Worm (Caenorhabditis elegans) whole organism, early embryonic: ENCODE data around the gene ZK643.5.

Experiments
- B0310.2 ChIP-seq: sonication (generic microtip); optimal IDR thresholded peaks from 2 replicates; lab custom pipeline; 2016; ENCODE audit warnings: mild to moderate bottlenecking, missing genetic modification characterization, missing compliant biosample characterization
- F13C5.2 ChIP-seq: sonication (generic microtip); optimal IDR thresholded peaks from 2 replicates; lab custom pipeline; 2017; ENCODE audit warnings: mild to moderate bottlenecking, missing genetic modification characterization, inconsistent platforms, missing compliant biosample characterization
- aly-1 ChIP-seq: sonication (generic microtip); optimal IDR thresholded peaks from 2 replicates; lab custom pipeline; 2016; ENCODE audit warnings: missing genetic modification characterization, missing compliant biosample characterization
- ama-1 ChIP-seq: fragments of 150-350 bp; optimal IDR thresholded peaks from 2 replicates; lab custom pipeline; 2014
- ceh-13 ChIP-seq: fragments of 200-800 bp; sonication (Bioruptor generic); optimal IDR thresholded peaks from 2 replicates; lab custom pipeline; 2018; ENCODE audit warnings: mild to moderate bottlenecking, missing genetic modification characterization, missing compliant biosample characterization
- ceh-36 ChIP-seq: sonication (generic microtip); optimal IDR thresholded peaks from 2 replicates; lab custom pipeline; 2016; ENCODE audit warnings: missing genetic modification characterization, inconsistent platforms, missing compliant biosample characterization
- ets-7 ChIP-seq: sonication (generic microtip); optimal IDR thresholded peaks from 2 replicates; lab custom pipeline; 2016; ENCODE audit warnings: missing genotype, missing genetic modification characterization, missing compliant biosample characterization
- flt-1 ChIP-seq: fragments of 200-800 bp; sonication (Bioruptor generic); IDR thresholded peaks from 2 replicates; pipeline ENCODE4 v1.3.6; 2022; ENCODE audit warnings: missing genetic modification characterization, missing compliant biosample characterization
- hmbx-1 ChIP-seq: sonication (generic microtip); optimal IDR thresholded peaks from 2 replicates; lab custom pipeline; 2016; ENCODE audit warnings: mild to moderate bottlenecking, missing genetic modification characterization, missing compliant biosample characterization
- hmg-4 ChIP-seq: fragments of 200-800 bp; sonication (Bioruptor generic); optimal IDR thresholded peaks from 2 replicates; lab custom pipeline; 2018; ENCODE audit warnings: mild to moderate bottlenecking, missing genetic modification characterization, missing compliant biosample characterization
- hnd-1 ChIP-seq: sonication (generic microtip); optimal IDR thresholded peaks from 2 replicates; lab custom pipeline; 2016; ENCODE audit warnings: missing genetic modification characterization, missing compliant biosample characterization
- pes-1 ChIP-seq: fragments of 200-800 bp; sonication (Bioruptor generic); IDR thresholded peaks from 2 replicates; pipeline ENCODE4 v1.3.6; 2022; ENCODE audit warnings: missing genetic modification reagents, missing genetic modification characterization, missing compliant biosample characterization
- scrt-1 ChIP-seq: fragments of 200-800 bp; sonication (Bioruptor generic); IDR thresholded peaks from 2 replicates; pipeline ENCODE4 v1.3.6; 2022; ENCODE audit warnings: missing genetic modification characterization, missing compliant biosample characterization
- sea-1 ChIP-seq: fragments of 200-800 bp; sonication (Bioruptor generic); conservative IDR thresholded peaks from 2 replicates; pipeline ENCODE4 v1.3.6; 2022; ENCODE audit warnings: missing genetic modification characterization, missing compliant biosample characterization
- tbx-11 ChIP-seq: fragments of 200-800 bp; sonication (Bioruptor generic); IDR thresholded peaks from 2 replicates; pipeline ENCODE4 v1.3.6; 2022; ENCODE audit warnings: missing genetic modification characterization, missing compliant biosample characterization
- tbx-37 ChIP-seq: fragments of 200-800 bp; sonication (Bioruptor generic); conservative IDR thresholded peaks from 2 replicates; pipeline ENCODE4 v1.3.6; 2022; ENCODE audit warnings: missing genetic modification reagents, missing genetic modification characterization, missing compliant biosample characterization
- tra-4 ChIP-seq: sonication (generic microtip); optimal IDR thresholded peaks from 2 replicates; lab custom pipeline; 2017; ENCODE audit warnings: missing genetic modification characterization, missing compliant biosample characterization

The ZK643.5 gene

DNA sequence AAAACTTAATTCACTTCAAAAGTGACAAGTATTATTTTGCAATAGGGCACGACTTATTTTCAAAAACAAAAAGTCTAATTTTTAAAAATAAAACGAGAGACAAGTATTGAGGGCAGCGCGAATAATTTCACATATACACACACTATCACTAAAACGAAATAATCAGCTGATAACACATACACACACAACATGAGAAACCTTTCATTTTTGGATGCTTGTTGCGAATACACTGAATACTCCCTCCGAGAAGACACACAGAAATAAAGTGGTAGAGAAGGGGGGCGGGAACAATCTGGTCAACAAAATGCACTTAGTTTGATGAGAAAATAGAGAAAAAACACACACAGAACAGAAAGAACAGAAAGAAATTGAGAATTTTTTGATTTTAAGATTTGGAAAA lies 28.4 kb upstream of the ZK643.5 start:
- TF ChIP-seq B0310.2 (tag; lab: Kevin White, UChicago): no peak
- TF ChIP-seq ceh-36: no peak
- no peak for TF ChIP-seq F13C5.2 (tag; lab: Kevin White, UChicago)
- no peak for TF ChIP-seq hmbx-1 (tag; lab: Kevin White, UChicago)
- no peak for TF ChIP-seq ceh-13 (GFP tag; lab: Kevin White, UChicago)
- TF ChIP-seq tra-4 (tag; lab: Kevin White, UChicago): no peak
- no peak for TF ChIP-seq tbx-37 (GFP tag; lab: Robert Waterston, UW)
- TF ChIP-seq ets-7: no peak
- TF ChIP-seq sea-1: no peak
- no peak for TF ChIP-seq hnd-1 (tag; lab: Kevin White, UChicago)

ce11 chrIII:8983811-8984210 lies 27.8 kb upstream of the ZK643.5 start:
- no peak for TF ChIP-seq tbx-11 (GFP tag; lab: Robert Waterston, UW)
- no peak for TF ChIP-seq hmbx-1 (tag; lab: Kevin White, UChicago)
- TF ChIP-seq ets-7: no peak
- no peak for TF ChIP-seq tbx-37 (GFP tag; lab: Robert Waterston, UW)
- TF ChIP-seq flt-1 (GFP tag; lab: Robert Waterston, UW): no peak
- TF ChIP-seq hnd-1 (tag; lab: Kevin White, UChicago): no peak
- TF ChIP-seq hmg-4 (GFP tag; lab: Kevin White, UChicago): no peak
- TF ChIP-seq sea-1: no peak
- TF ChIP-seq scrt-1 (GFP tag; lab: Robert Waterston, UW): no peak
- TF ChIP-seq B0310.2 (tag; lab: Kevin White, UChicago): no peak
- TF ChIP-seq tra-4 (tag; lab: Kevin White, UChicago): no peak

- TF ChIP-seq pes-1 (GFP tag; lab: Robert Waterston, UW) (no peak), tbx-11 (GFP tag; lab: Robert Waterston, UW) (no peak), aly-1 (tag; lab: Kevin White, UChicago) (no peak), ama-1 (lab: Kevin White, UChicago) (no peak), flt-1 (GFP tag; lab: Robert Waterston, UW) (no peak), hmbx-1 (tag; lab: Kevin White, UChicago) (no peak), tbx-37 (GFP tag; lab: Robert Waterston, UW) (no peak)
Measured at ce11 chrIII:8983135-8983534, 27.1 kb upstream of the ZK643.5 start.

- TF ChIP-seq scrt-1 (GFP tag; lab: Robert Waterston, UW) (no peak), F13C5.2 (tag; lab: Kevin White, UChicago) (no peak), hmg-4 (GFP tag; lab: Kevin White, UChicago) (no peak), tbx-37 (GFP tag; lab: Robert Waterston, UW) (no peak), pes-1 (GFP tag; lab: Robert Waterston, UW) (no peak), sea-1 (no peak), ets-7 (no peak), B0310.2 (tag; lab: Kevin White, UChicago) (no peak), aly-1 (tag; lab: Kevin White, UChicago) (no peak), hnd-1 (tag; lab: Kevin White, UChicago) (no peak), hmbx-1 (tag; lab: Kevin White, UChicago) (no peak), tbx-11 (GFP tag; lab: Robert Waterston, UW) (no peak), flt-1 (GFP tag; lab: Robert Waterston, UW) (no peak), ceh-13 (GFP tag; lab: Kevin White, UChicago) (no peak)
Measured at ce11 chrIII:8981847-8982479, 26.0 kb upstream of the ZK643.5 start, which contains the start of gene pde-2. TSS of gene pde-2 (minus strand) at chrIII:8981897.

DNA sequence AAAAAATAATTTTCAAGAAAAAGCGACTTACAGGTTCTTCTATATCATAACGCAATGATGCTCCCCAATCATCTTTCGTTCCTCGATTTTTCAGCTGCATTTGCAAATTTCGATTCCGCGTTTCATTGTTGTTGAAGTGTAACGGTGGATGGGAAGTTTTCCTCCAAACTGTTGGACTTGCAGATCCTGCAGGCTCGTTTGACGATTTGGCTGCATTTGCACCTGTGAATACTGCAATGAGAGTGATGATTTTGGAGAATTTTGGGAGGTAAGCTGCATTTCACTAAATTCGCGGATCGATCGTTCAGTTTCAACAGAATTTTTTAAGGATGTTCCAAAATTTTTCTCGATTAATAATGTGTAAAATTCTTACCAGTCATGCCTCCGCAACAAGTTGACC lies 24.9 kb upstream of the ZK643.5 start:
- TF ChIP-seq hmbx-1 (tag; lab: Kevin White, UChicago) (no peak), pes-1 (GFP tag; lab: Robert Waterston, UW) (no peak), tbx-37 (GFP tag; lab: Robert Waterston, UW) (no peak), aly-1 (tag; lab: Kevin White, UChicago) (no peak), B0310.2 (tag; lab: Kevin White, UChicago) (no peak), F13C5.2 (tag; lab: Kevin White, UChicago) (no peak), hnd-1 (tag; lab: Kevin White, UChicago) (no peak), tra-4 (tag; lab: Kevin White, UChicago) (no peak)

- TF ChIP-seq hmbx-1 (tag; lab: Kevin White, UChicago) (no peak), scrt-1 (GFP tag; lab: Robert Waterston, UW) (no peak), flt-1 (GFP tag; lab: Robert Waterston, UW) (no peak), F13C5.2 (tag; lab: Kevin White, UChicago) (no peak), ama-1 (lab: Kevin White, UChicago) (no peak), hnd-1 (tag; lab: Kevin White, UChicago) (no peak), hmg-4 (GFP tag; lab: Kevin White, UChicago) (no peak), tbx-37 (GFP tag; lab: Robert Waterston, UW) (no peak), tra-4 (tag; lab: Kevin White, UChicago) (no peak), pes-1 (GFP tag; lab: Robert Waterston, UW) (no peak), B0310.2 (tag; lab: Kevin White, UChicago) (no peak), ceh-13 (GFP tag; lab: Kevin White, UChicago) (no peak), ceh-36 (no peak), sea-1 (no peak), aly-1 (tag; lab: Kevin White, UChicago) (no peak)
Measured at ce11 chrIII:8978512-8979352, 22.7 kb upstream of the ZK643.5 start.
